Worm (Caenorhabditis elegans) whole organism, L4/young adult: Measurements from ENCODE around the gene pqn-36.

Experiments
- W03F9.2 ChIP-seq: fragments of 150-350 bp; optimal IDR thresholded peaks from 2 replicates; lab custom pipeline; 2014; ENCODE audit warnings: missing biosample characterization, missing genetic modification characterization
- dao-5 ChIP-seq: sonication (generic microtip); optimal IDR thresholded peaks from 2 replicates; lab custom pipeline; 2016; ENCODE audit warnings: missing genotype, missing genetic modification characterization, moderate library complexity, missing compliant biosample characterization
- him-1 ChIP-seq: sonication (generic microtip); optimal IDR thresholded peaks from 2 replicates; lab custom pipeline; 2016; ENCODE audit warnings: missing genotype, missing genetic modification reagents, missing genetic modification characterization, missing compliant biosample characterization

- TF ChIP-seq him-1 (tag; lab: Kevin White, UChicago) (no peak), dao-5 (tag; lab: Kevin White, UChicago) (no peak), W03F9.2 (tag; lab: Kevin White, UChicago) (no peak)
Observed at ce11 chrX:15430983-15431382, 15.7 kb upstream of the pqn-36 start, which contains the start of gene blos-8.
